Fruit fly (Drosophila melanogaster) whole organism, prepupa: ENCODE measurements around the gene CG31709.

Experiments
- Blimp-1 ChIP-seq: fragments of 200-800 bp; sonication (Bioruptor generic); optimal IDR thresholded peaks from 3 replicates; lab custom pipeline; 2017; ENCODE audit warnings: missing biosample characterization, missing genetic modification characterization, mild to moderate bottlenecking, moderate library complexity, missing genetic modification reagents
- CG11902 ChIP-seq: fragments of 200-800 bp; sonication (Bioruptor generic); optimal IDR thresholded peaks from 3 replicates; lab custom pipeline; 2016; ENCODE audit warnings: missing biosample characterization, missing genetic modification characterization
- CG16779 ChIP-seq: fragments of 200-800 bp; sonication (Bioruptor generic); optimal IDR thresholded peaks from 3 replicates; lab custom pipeline; 2017; ENCODE audit warnings: missing biosample characterization, mild to moderate bottlenecking, missing genetic modification characterization
- CG31627 ChIP-seq: fragments of 200-800 bp; sonication (Bioruptor generic); optimal IDR thresholded peaks from 3 replicates; lab custom pipeline; 2016; ENCODE audit warnings: missing biosample characterization, missing genetic modification characterization
- CG6276 ChIP-seq: fragments of 200-800 bp; sonication (Bioruptor generic); optimal IDR thresholded peaks from 2 replicates; lab custom pipeline; 2017; ENCODE audit warnings: missing biosample characterization, mild to moderate bottlenecking, missing genetic modification characterization
- CG6854 ChIP-seq: fragments of 200-800 bp; sonication (Bioruptor generic); optimal IDR thresholded peaks from 2 replicates; lab custom pipeline; 2017; ENCODE audit warnings: missing biosample characterization, mild to moderate bottlenecking, missing genetic modification characterization
- Eip78C ChIP-seq: fragments of 200-800 bp; sonication (Bioruptor generic); peaks from one replicate; lab custom pipeline; 2016; ENCODE audit warnings: missing biosample characterization, missing genetic modification characterization
- Met ChIP-seq: fragments of 200-800 bp; sonication (Bioruptor generic); optimal IDR thresholded peaks from 3 replicates; lab custom pipeline; 2016; ENCODE audit warnings: missing biosample characterization, missing genetic modification characterization
- OdsH ChIP-seq: fragments of 200-800 bp; sonication (Bioruptor generic); optimal IDR thresholded peaks from 3 replicates; lab custom pipeline; 2016; ENCODE audit warnings: missing biosample characterization, missing genetic modification characterization
- Smox ChIP-seq: fragments of 200-800 bp; sonication (Bioruptor generic); optimal IDR thresholded peaks from 3 replicates; lab custom pipeline; 2016; ENCODE audit warnings: missing biosample characterization, missing genetic modification characterization
- acj6 ChIP-seq: fragments of 200-800 bp; sonication (Bioruptor generic); optimal IDR thresholded peaks from 3 replicates; lab custom pipeline; 2016; ENCODE audit warnings: missing biosample characterization, missing genetic modification characterization
- fd85E ChIP-seq: fragments of 200-800 bp; sonication (Bioruptor generic); optimal IDR thresholded peaks from 3 replicates; lab custom pipeline; 2016; ENCODE audit warnings: missing biosample characterization, missing genetic modification characterization

- no peak for TF ChIP-seq CG6854
- no peak for TF ChIP-seq Smox
- no peak for TF ChIP-seq acj6 (GFP tag; lab: Kevin White, UChicago)
- TF ChIP-seq CG16779 (tag; lab: Kevin White, UChicago), result no peak
- no peak for TF ChIP-seq CG31627 (GFP tag; lab: Kevin White, UChicago)
- TF ChIP-seq Met (GFP tag; lab: Kevin White, UChicago), result no peak
- TF ChIP-seq Eip78C (GFP tag; lab: Kevin White, UChicago), result no peak
- TF ChIP-seq CG6276, result no peak
- TF ChIP-seq Blimp-1 (GFP tag; lab: Kevin White, UChicago), result no peak
- no peak for TF ChIP-seq CG11902 (GFP tag; lab: Kevin White, UChicago)
- no peak for TF ChIP-seq fd85E (GFP tag; lab: Kevin White, UChicago)
- no peak for TF ChIP-seq OdsH (GFP tag; lab: Kevin White, UChicago)
These were observed 12.8 kb downstream of the CG31709 start, which contains the start of gene jp for dm6 chr2L:9566656-9567055.
